Fruit fly (Drosophila melanogaster) whole organism, embryonic: Measurements from ENCODE around the gene CG1824.
A peak's percentile ranks its signal among the peaks of the same experiment; 100 is the strongest.

ENCODE experiments used
- Blimp-1 ChIP-seq: fragments of 200-800 bp; sonication (Bioruptor generic); optimal IDR thresholded peaks from 3 replicates; lab custom pipeline; 2018; ENCODE audit warnings: missing biosample characterization, missing genetic modification characterization, mild to moderate bottlenecking, moderate library complexity, missing genetic modification reagents
- CG10654 ChIP-seq: fragments of 200-800 bp; sonication (Bioruptor generic); optimal IDR thresholded peaks from 2 replicates; lab custom pipeline; 2016; ENCODE audit warnings: missing biosample characterization, missing genetic modification characterization
- CG12236 ChIP-seq: fragments of 200-800 bp; sonication (Bioruptor generic); optimal IDR thresholded peaks from 2 replicates; lab custom pipeline; 2016; ENCODE audit warnings: missing biosample characterization, missing genetic modification characterization
- CG13296 ChIP-seq: fragments of 200-800 bp; sonication (Bioruptor generic); optimal IDR thresholded peaks from 3 replicates; lab custom pipeline; 2018; ENCODE audit warnings: missing biosample characterization, mild to moderate bottlenecking, missing genetic modification characterization
- CG13894 ChIP-seq: fragments of 200-800 bp; sonication (Bioruptor generic); optimal IDR thresholded peaks from 3 replicates; lab custom pipeline; 2018; ENCODE audit warnings: missing biosample characterization, mild to moderate bottlenecking, missing genetic modification characterization, moderate library complexity
- CG15011 ChIP-seq: fragments of 200-800 bp; sonication (Bioruptor generic); optimal IDR thresholded peaks from 3 replicates; lab custom pipeline; 2018; ENCODE audit warnings: missing biosample characterization, mild to moderate bottlenecking, missing genetic modification characterization
- CG2678 ChIP-seq: fragments of 200-800 bp; sonication (Bioruptor generic); optimal IDR thresholded peaks from 3 replicates; lab custom pipeline; 2019; ENCODE audit warnings: missing biosample characterization, mild to moderate bottlenecking, missing genetic modification characterization, moderate library complexity
- CG5953 ChIP-seq: fragments of 200-800 bp; sonication (Bioruptor generic); IDR thresholded peaks from 2 replicates; pipeline ENCODE4 v1.3.6; 2022; ENCODE audit warnings: missing biosample characterization, missing genetic modification characterization
- CG7271 ChIP-seq: fragments of 200-800 bp; sonication (Bioruptor generic); optimal IDR thresholded peaks from 2 replicates; lab custom pipeline; 2018; ENCODE audit warnings: missing biosample characterization, mild to moderate bottlenecking, missing genetic modification characterization, moderate library complexity
- CG7786 ChIP-seq: fragments of 200-800 bp; sonication (Bioruptor generic); optimal IDR thresholded peaks from 2 replicates; lab custom pipeline; 2016; ENCODE audit warnings: missing biosample characterization, missing genetic modification characterization
- CG7928 ChIP-seq: fragments of 200-800 bp; sonication (Bioruptor generic); optimal IDR thresholded peaks from 2 replicates; lab custom pipeline; 2017; ENCODE audit warnings: missing biosample characterization, mild to moderate bottlenecking, missing genetic modification characterization
- CG9797 ChIP-seq: fragments of 200-800 bp; sonication (Bioruptor generic); optimal IDR thresholded peaks from 3 replicates; lab custom pipeline; 2018; ENCODE audit warnings: missing biosample characterization, mild to moderate bottlenecking, missing genetic modification characterization
- CTCF ChIP-seq: fragments of 200-800 bp; sonication (Bioruptor generic); optimal IDR thresholded peaks from 2 replicates; lab custom pipeline; 2017; ENCODE audit warnings: missing biosample characterization, mild to moderate bottlenecking, missing genetic modification characterization, moderate library complexity
- D19A ChIP-seq: fragments of 200-800 bp; optimal IDR thresholded peaks from 3 replicates; lab custom pipeline; 2019; ENCODE audit warnings: missing biosample characterization, mild to moderate bottlenecking, missing genetic modification characterization, moderate library complexity
- Fer1 ChIP-seq: fragments of 200-800 bp; sonication (Bioruptor generic); optimal IDR thresholded peaks from 2 replicates; lab custom pipeline; 2017; ENCODE audit warnings: missing biosample characterization, mild to moderate bottlenecking, missing genetic modification characterization
- HLH4C ChIP-seq: fragments of 200-800 bp; sonication (Bioruptor generic); IDR thresholded peaks from 3 replicates; pipeline ENCODE4 v1.3.6; 2022; ENCODE audit warnings: missing biosample characterization, missing genetic modification characterization; ENCODE audit not compliant: partially characterized antibody
- HLH54F ChIP-seq: fragments of 200-800 bp; sonication (Bioruptor generic); optimal IDR thresholded peaks from 3 replicates; lab custom pipeline; 2016; ENCODE audit warnings: missing biosample characterization, missing genetic modification characterization
- HmgD ChIP-seq: fragments of 200-800 bp; sonication (Bioruptor generic); optimal IDR thresholded peaks from 3 replicates; lab custom pipeline; 2016; ENCODE audit warnings: missing biosample characterization, missing genetic modification characterization
- HmgZ ChIP-seq: fragments of 200-800 bp; sonication (Bioruptor generic); optimal IDR thresholded peaks from 2 replicates; lab custom pipeline; 2018; ENCODE audit warnings: missing biosample characterization, mild to moderate bottlenecking, missing genetic modification characterization
- Mes4 ChIP-seq: fragments of 200-800 bp; sonication (Bioruptor generic); optimal IDR thresholded peaks from 2 replicates; lab custom pipeline; 2016; ENCODE audit warnings: missing biosample characterization, missing genetic modification characterization
- Mrtf ChIP-seq: fragments of 200-800 bp; sonication (Bioruptor generic); IDR thresholded peaks from 3 replicates; pipeline ENCODE4 v1.3.6; 2022; ENCODE audit warnings: missing biosample characterization, missing genetic modification characterization
- NC2β ChIP-seq: fragments of 200-800 bp; sonication (Bioruptor generic); optimal IDR thresholded peaks from 2 replicates; lab custom pipeline; 2016; ENCODE audit warnings: missing biosample characterization, missing genetic modification characterization
- Nf-YC ChIP-seq: fragments of 200-800 bp; optimal IDR thresholded peaks from 3 replicates; lab custom pipeline; 2019; ENCODE audit warnings: missing biosample characterization, mild to moderate bottlenecking, missing genetic modification characterization, moderate library complexity
- NfI ChIP-seq: fragments of 200-800 bp; sonication (Bioruptor generic); optimal IDR thresholded peaks from 3 replicates; lab custom pipeline; 2018; ENCODE audit warnings: missing biosample characterization, mild to moderate bottlenecking, missing genetic modification characterization, moderate library complexity
- Optix ChIP-seq: fragments of 200-800 bp; sonication (Bioruptor generic); IDR thresholded peaks from 3 replicates; pipeline ENCODE4 v1.3.6; 2022; ENCODE audit warnings: missing biosample characterization, missing genetic modification characterization
- Poxn ChIP-seq: fragments of 200-800 bp; sonication (Bioruptor generic); IDR thresholded peaks from 2 replicates; pipeline ENCODE4 v1.3.6; 2022; ENCODE audit warnings: missing biosample characterization, missing genetic modification characterization
- Ravus ChIP-seq: fragments of 200-800 bp; sonication (Bioruptor generic); IDR thresholded peaks from 2 replicates; pipeline ENCODE4 v1.3.6; 2022; ENCODE audit warnings: missing biosample characterization, missing genetic modification characterization
- Rx ChIP-seq: fragments of 200-800 bp; sonication (Bioruptor generic); IDR thresholded peaks from 2 replicates; pipeline ENCODE4 v1.3.6; 2022; ENCODE audit warnings: missing biosample characterization, missing genetic modification characterization
- YL-1 ChIP-seq: fragments of 200-800 bp; sonication (Bioruptor generic); optimal IDR thresholded peaks from 3 replicates; lab custom pipeline; 2017; ENCODE audit warnings: missing biosample characterization, mild to moderate bottlenecking, missing genetic modification characterization
- ac ChIP-seq: fragments of 200-800 bp; sonication (Bioruptor generic); optimal IDR thresholded peaks from 3 replicates; lab custom pipeline; 2017; ENCODE audit warnings: missing biosample characterization, mild to moderate bottlenecking, missing genetic modification characterization
- aop ChIP-seq: fragments of 200-800 bp; sonication (Bioruptor generic); IDR thresholded peaks from 2 replicates; pipeline ENCODE4 v1.3.6; 2022; ENCODE audit warnings: missing biosample characterization, missing genetic modification characterization
- ara ChIP-seq: fragments of 200-800 bp; sonication (Bioruptor generic); IDR thresholded peaks from 2 replicates; pipeline ENCODE4 v1.3.6; 2022; ENCODE audit warnings: missing biosample characterization, missing genetic modification characterization
- bsh ChIP-seq, 2 experiments: fragments of 200-800 bp; sonication (Bioruptor generic); optimal IDR thresholded peaks; 2 replicates each; lab custom pipeline; 2017 to 2018; ENCODE audit warnings: mild to moderate bottlenecking in 2 of 2, missing biosample characterization in 2 of 2, missing genetic modification characterization in 2 of 2, moderate library complexity in 1 of 2
- ci ChIP-seq: fragments of 200-800 bp; sonication (Bioruptor generic); IDR thresholded peaks from 3 replicates; pipeline ENCODE4 v1.3.6; 2022; ENCODE audit warnings: missing biosample characterization, missing genetic modification characterization
- crol ChIP-seq: fragments of 200-800 bp; sonication (Bioruptor generic); IDR thresholded peaks from 2 replicates; pipeline ENCODE4 v1.3.6; 2022; ENCODE audit warnings: missing biosample characterization, missing genetic modification characterization
- crp ChIP-seq, 2 experiments: fragments of 200-800 bp; sonication (Bioruptor generic); optimal IDR thresholded peaks; 2 replicates in 1 of 2; 3 replicates in 1 of 2; lab custom pipeline; 2017; ENCODE audit warnings: missing biosample characterization in 2 of 2, missing genetic modification characterization in 2 of 2, mild to moderate bottlenecking in 1 of 2, moderate library complexity in 1 of 2
- dmrt11E ChIP-seq: fragments of 200-800 bp; sonication (Bioruptor generic); optimal IDR thresholded peaks from 3 replicates; lab custom pipeline; 2018; ENCODE audit warnings: missing biosample characterization, mild to moderate bottlenecking, missing genetic modification characterization, moderate library complexity
- gcm ChIP-seq: fragments of 200-800 bp; sonication (Bioruptor generic); optimal IDR thresholded peaks from 2 replicates; lab custom pipeline; 2019; ENCODE audit warnings: missing biosample characterization, mild to moderate bottlenecking, missing genetic modification characterization, moderate library complexity
- gt ChIP-seq: fragments of 200-800 bp; sonication (Bioruptor generic); IDR thresholded peaks from 2 replicates; pipeline ENCODE4 v1.3.6; 2022; ENCODE audit warnings: missing biosample characterization, missing genetic modification characterization
- hth ChIP-seq: fragments of >200 bp; optimal IDR thresholded peaks from 2 replicates; lab custom pipeline; 2017; ENCODE audit warnings: inconsistent platforms
- ken ChIP-seq: fragments of 200-800 bp; sonication (Bioruptor generic); IDR thresholded peaks from 3 replicates; pipeline ENCODE4 v1.3.6; 2022; ENCODE audit warnings: missing biosample characterization, missing genetic modification characterization
- nerfin-1 ChIP-seq: fragments of 200-800 bp; sonication (Bioruptor generic); optimal IDR thresholded peaks from 3 replicates; lab custom pipeline; 2019; ENCODE audit warnings: missing biosample characterization, mild to moderate bottlenecking, missing genetic modification characterization, moderate library complexity
- org-1 ChIP-seq: fragments of 200-800 bp; sonication (Bioruptor generic); optimal IDR thresholded peaks from 2 replicates; lab custom pipeline; 2017; ENCODE audit warnings: missing biosample characterization, missing genetic modification characterization
- pb ChIP-seq: fragments of 200-800 bp; sonication (Bioruptor generic); optimal IDR thresholded peaks from 3 replicates; lab custom pipeline; 2016; ENCODE audit warnings: missing biosample characterization, missing genetic modification characterization
- pnt ChIP-seq: fragments of 200-800 bp; sonication (Bioruptor generic); optimal IDR thresholded peaks from 3 replicates; lab custom pipeline; 2016; ENCODE audit warnings: missing biosample characterization, missing genetic modification characterization
- psq ChIP-seq: fragments of 200-800 bp; sonication (Bioruptor generic); optimal IDR thresholded peaks from 2 replicates; lab custom pipeline; 2017; ENCODE audit warnings: missing biosample characterization, missing genetic modification characterization
- ranshi ChIP-seq: fragments of 200-800 bp; sonication (Bioruptor generic); IDR thresholded peaks from 2 replicates; pipeline ENCODE4 v1.3.6; 2022; ENCODE audit warnings: missing biosample characterization, missing genetic modification characterization
- shn ChIP-seq: fragments of 200-800 bp; sonication (Bioruptor generic); optimal IDR thresholded peaks from 3 replicates; lab custom pipeline; 2016; ENCODE audit warnings: missing biosample characterization, missing genetic modification characterization
- slbo ChIP-seq: fragments of 200-800 bp; sonication (Bioruptor generic); IDR thresholded peaks from 2 replicates; pipeline ENCODE4 v1.3.6; 2022; ENCODE audit warnings: missing biosample characterization, missing genetic modification characterization
- tup ChIP-seq: fragments of 200-800 bp; sonication (Bioruptor generic); optimal IDR thresholded peaks from 2 replicates; lab custom pipeline; 2016; ENCODE audit warnings: missing biosample characterization, mild to moderate bottlenecking, missing genetic modification characterization, moderate library complexity
- tx ChIP-seq: fragments of 200-800 bp; sonication (Bioruptor generic); optimal IDR thresholded peaks from 2 replicates; lab custom pipeline; 2016; ENCODE audit warnings: missing biosample characterization, missing genetic modification characterization
- vnd ChIP-seq: fragments of 200-800 bp; sonication (Bioruptor generic); IDR thresholded peaks from 3 replicates; pipeline ENCODE4 v1.3.6; 2022; ENCODE audit warnings: missing biosample characterization, missing genetic modification characterization; ENCODE audit not compliant: partially characterized antibody

Gene CG1824

dm6 chrX:12567663-12568062, 27.8 kb downstream of the CG1824 start (continued):
- TF ChIP-seq ranshi (GFP tag; lab: Robert Waterston, UW) = peak; percentile 80
- no peak for TF ChIP-seq ac
- peak; percentile 70 for TF ChIP-seq org-1 (GFP tag; lab: Kevin White, UChicago)
- no peak for TF ChIP-seq CG7786 (GFP tag; lab: Kevin White, UChicago)
- TF ChIP-seq Nf-YC (tag; lab: Kevin White, UChicago) = peak; percentile 79
- TF ChIP-seq pb (GFP tag; lab: Kevin White, UChicago) = no peak
- TF ChIP-seq Ravus = peak; percentile 37
- TF ChIP-seq CG7928 = peak; percentile 26
- no peak for TF ChIP-seq crol (GFP tag; lab: Robert Waterston, UW)
- peak; percentile 61 for TF ChIP-seq nerfin-1 (tag; lab: Kevin White, UChicago)
- 0 out of 3 replicates have a peak, but pooled peaks have one; percentile 10 for TF ChIP-seq Optix
- peak; percentile 85 for TF ChIP-seq NfI (GFP tag; lab: Kevin White, UChicago)
- TF ChIP-seq hth (lab: Kevin White, UChicago) = no peak
- peak; percentile 42; the same call in 1 of the 3 replicates for TF ChIP-seq ken (GFP tag; lab: Robert Waterston, UW)
- no peak for TF ChIP-seq Mes4 (GFP tag; lab: Kevin White, UChicago)
- no peak for TF ChIP-seq crp (GFP tag; optimal IDR thresholded peaks at IDR 0.05; lab: Kevin White, UChicago)
- no peak for TF ChIP-seq CG9797 (GFP tag; lab: Kevin White, UChicago)
- TF ChIP-seq CG12236 (GFP tag; lab: Kevin White, UChicago) = no peak
- peak; percentile 78 for TF ChIP-seq HmgZ (tag; lab: Kevin White, UChicago)
- no peak for TF ChIP-seq YL-1 (GFP tag; lab: Kevin White, UChicago)
- peak; percentile 96 for TF ChIP-seq CG13894 (tag; lab: Kevin White, UChicago)
- no peak for TF ChIP-seq HLH54F (GFP tag; lab: Kevin White, UChicago)
- no peak for TF ChIP-seq shn (GFP tag; lab: Kevin White, UChicago)
- TF ChIP-seq Rx (GFP tag; lab: Robert Waterston, UW) = no peak; the same call in 1 of the 2 replicates
- TF ChIP-seq CG2678 = peak; percentile 92
- TF ChIP-seq aop = no peak
- peak; percentile 77; the same call in 2 of the 3 replicates for TF ChIP-seq ci (GFP tag; lab: Robert Waterston, UW)
- TF ChIP-seq CTCF (GFP tag; lab: Kevin White, UChicago) = no peak
- peak; percentile 74 for TF ChIP-seq D19A (tag; lab: Kevin White, UChicago)
- peak; percentile 20 for TF ChIP-seq dmrt11E (tag; lab: Kevin White, UChicago)
- peak; percentile 91 for TF ChIP-seq CG13296 (GFP tag; lab: Kevin White, UChicago)
- no peak for TF ChIP-seq gt (GFP tag; lab: Robert Waterston, UW)
- TF ChIP-seq HLH4C = no peak
- TF ChIP-seq gcm (GFP tag; lab: Kevin White, UChicago) = peak; percentile 74
- TF ChIP-seq slbo = peak; percentile 82
- TF ChIP-seq Mrtf (GFP tag; lab: Robert Waterston, UW) = 0 out of 3 replicates have a peak, but pooled peaks have one; percentile 11
- TF ChIP-seq CG5953 (GFP tag; lab: Robert Waterston, UW) = no peak
- peak; percentile 96 for TF ChIP-seq Fer1 (GFP tag; lab: Kevin White, UChicago)
- no peak for TF ChIP-seq psq
- TF ChIP-seq tx (GFP tag; lab: Kevin White, UChicago) = no peak
- TF ChIP-seq CG7271 (tag; lab: Kevin White, UChicago) = no peak
- TF ChIP-seq tup (GFP tag; lab: Kevin White, UChicago) = no peak
- TF ChIP-seq HmgD (GFP tag; lab: Kevin White, UChicago) = no peak
- TF ChIP-seq CG15011 (GFP tag; lab: Kevin White, UChicago) = peak; percentile 66
- no peak for TF ChIP-seq vnd (GFP tag; lab: Robert Waterston, UW)
- TF ChIP-seq Blimp-1 (GFP tag; lab: Kevin White, UChicago) = peak; percentile 76
- no peak for TF ChIP-seq pnt (GFP tag; lab: Kevin White, UChicago)
- peak; percentile 45 for TF ChIP-seq CG10654
- TF ChIP-seq NC2β (GFP tag; lab: Kevin White, UChicago) = no peak
- TF ChIP-seq bsh (GFP tag; optimal IDR thresholded peaks at IDR 0.05; lab: Kevin White, UChicago) = peak in 1 of 2 experiments; percentile 77
- peak; percentile 40; the same call in 1 of the 2 replicates for TF ChIP-seq Poxn (GFP tag; lab: Robert Waterston, UW)
- TF ChIP-seq ara (GFP tag; lab: Robert Waterston, UW) = peak; percentile 67; the same call in 1 of the 2 replicates
